Fruit fly (Drosophila melanogaster) whole organism, prepupa: ENCODE results near the gene ng2.
"Not testable (repeated sequence)": the region's sequence is repeated elsewhere in the genome, so short reads cannot be mapped to it uniquely, and the experiment has no call there.

ENCODE experiments used
- CG10669 ChIP-seq: fragments of 200-800 bp; sonication (Bioruptor generic); optimal IDR thresholded peaks from 3 replicates; lab custom pipeline; 2018; ENCODE audit warnings: missing biosample characterization, mild to moderate bottlenecking, missing genetic modification characterization, moderate library complexity
- CG11294 ChIP-seq: fragments of 200-800 bp; sonication (Bioruptor generic); IDR thresholded peaks from 2 replicates; pipeline ENCODE4 v1.3.6; 2022; ENCODE audit warnings: missing biosample characterization, missing genetic modification characterization
- CG11762 ChIP-seq: fragments of 200-800 bp; sonication (Bioruptor generic); optimal IDR thresholded peaks from 3 replicates; lab custom pipeline; 2016; ENCODE audit warnings: missing biosample characterization, missing genetic modification characterization; ENCODE audit not compliant: insufficient read depth
- CG11902 ChIP-seq: fragments of 200-800 bp; sonication (Bioruptor generic); optimal IDR thresholded peaks from 3 replicates; lab custom pipeline; 2016; ENCODE audit warnings: missing biosample characterization, missing genetic modification characterization
- CG15336 ChIP-seq: fragments of 200-800 bp; sonication (Bioruptor generic); IDR thresholded peaks from 2 replicates; pipeline ENCODE4 v1.3.6; 2022; ENCODE audit warnings: missing biosample characterization, missing genetic modification characterization
- CG1621 ChIP-seq: fragments of 200-800 bp; sonication (Bioruptor generic); optimal IDR thresholded peaks from 3 replicates; lab custom pipeline; 2018; ENCODE audit warnings: missing biosample characterization, mild to moderate bottlenecking, missing genetic modification characterization
- CG3032 ChIP-seq: fragments of 200-800 bp; optimal IDR thresholded peaks from 2 replicates; lab custom pipeline; 2019; ENCODE audit warnings: missing biosample characterization, mild to moderate bottlenecking, missing genetic modification characterization, moderate library complexity
- CG31627 ChIP-seq: fragments of 200-800 bp; sonication (Bioruptor generic); optimal IDR thresholded peaks from 3 replicates; lab custom pipeline; 2016; ENCODE audit warnings: missing biosample characterization, missing genetic modification characterization
- CG32006 ChIP-seq: fragments of 200-800 bp; sonication (Bioruptor generic); optimal IDR thresholded peaks from 3 replicates; lab custom pipeline; 2017; ENCODE audit warnings: missing biosample characterization, mild to moderate bottlenecking, missing genetic modification characterization
- CG34406 ChIP-seq: fragments of 200-800 bp; sonication (Bioruptor generic); optimal IDR thresholded peaks from 3 replicates; lab custom pipeline; 2016; ENCODE audit warnings: missing biosample characterization, missing genetic modification characterization
- CG3919 ChIP-seq: fragments of 200-800 bp; sonication (Bioruptor generic); optimal IDR thresholded peaks from 3 replicates; lab custom pipeline; 2016; ENCODE audit warnings: missing biosample characterization, missing genetic modification characterization
- CG4318 ChIP-seq: fragments of 200-800 bp; sonication (Bioruptor generic); optimal IDR thresholded peaks from 3 replicates; lab custom pipeline; 2017; ENCODE audit warnings: missing biosample characterization, mild to moderate bottlenecking, missing genetic modification characterization
- CG6163 ChIP-seq: fragments of 200-800 bp; sonication (Bioruptor generic); IDR thresholded peaks from 3 replicates; pipeline ENCODE4 v1.3.6; 2022; ENCODE audit warnings: missing biosample characterization, missing genetic modification characterization
- CG6276 ChIP-seq: fragments of 200-800 bp; sonication (Bioruptor generic); optimal IDR thresholded peaks from 2 replicates; lab custom pipeline; 2017; ENCODE audit warnings: missing biosample characterization, mild to moderate bottlenecking, missing genetic modification characterization
- CG6792 ChIP-seq: fragments of 200-800 bp; sonication (Bioruptor generic); optimal IDR thresholded peaks from 3 replicates; lab custom pipeline; 2016; ENCODE audit warnings: missing biosample characterization, missing genetic modification characterization
- CG6808 ChIP-seq: fragments of 200-800 bp; sonication (Bioruptor generic); optimal IDR thresholded peaks from 3 replicates; lab custom pipeline; 2017; ENCODE audit warnings: missing biosample characterization, missing genetic modification characterization, mild to moderate bottlenecking, moderate library complexity, missing genetic modification reagents
- CG6854 ChIP-seq: fragments of 200-800 bp; sonication (Bioruptor generic); optimal IDR thresholded peaks from 2 replicates; lab custom pipeline; 2017; ENCODE audit warnings: missing biosample characterization, mild to moderate bottlenecking, missing genetic modification characterization
- CG7368 ChIP-seq: fragments of 200-800 bp; sonication (Bioruptor generic); optimal IDR thresholded peaks from 3 replicates; lab custom pipeline; 2016; ENCODE audit warnings: missing biosample characterization, missing genetic modification characterization
- CG8119 ChIP-seq: fragments of 200-800 bp; sonication (Bioruptor generic); IDR thresholded peaks from 3 replicates; pipeline ENCODE4 v1.3.6; 2022; ENCODE audit warnings: missing biosample characterization, missing genetic modification characterization
- CG8319 ChIP-seq: fragments of 200-800 bp; sonication (Bioruptor generic); optimal IDR thresholded peaks from 3 replicates; lab custom pipeline; 2016; ENCODE audit warnings: missing biosample characterization, missing genetic modification characterization
- CG8632 ChIP-seq: fragments of 200-800 bp; sonication (Bioruptor generic); optimal IDR thresholded peaks from 3 replicates; lab custom pipeline; 2016; ENCODE audit warnings: missing biosample characterization, missing genetic modification characterization
- CG9139 ChIP-seq: fragments of 200-800 bp; sonication (Bioruptor generic); optimal IDR thresholded peaks from 3 replicates; lab custom pipeline; 2017; ENCODE audit warnings: missing biosample characterization, mild to moderate bottlenecking, missing genetic modification characterization
- Eip75B ChIP-seq: fragments of 200-800 bp; sonication (Bioruptor generic); optimal IDR thresholded peaks from 3 replicates; lab custom pipeline; 2016; ENCODE audit warnings: missing biosample characterization, missing genetic modification characterization
- Eip78C ChIP-seq: fragments of 200-800 bp; sonication (Bioruptor generic); peaks from one replicate; lab custom pipeline; 2016; ENCODE audit warnings: missing biosample characterization, missing genetic modification characterization
- Eip93F ChIP-seq: fragments of 200-800 bp; sonication (Bioruptor generic); optimal IDR thresholded peaks from 2 replicates; lab custom pipeline; 2016; ENCODE audit warnings: missing biosample characterization, mild to moderate bottlenecking, missing genetic modification characterization
- Ets21C ChIP-seq: fragments of 200-800 bp; sonication (Bioruptor generic); optimal IDR thresholded peaks from 3 replicates; lab custom pipeline; 2016; ENCODE audit warnings: missing biosample characterization, missing genetic modification characterization
- Ets96B ChIP-seq: fragments of 200-800 bp; optimal IDR thresholded peaks from 2 replicates; lab custom pipeline; 2019; ENCODE audit warnings: missing biosample characterization, mild to moderate bottlenecking, missing genetic modification characterization, moderate library complexity
- Gug ChIP-seq: fragments of 200-800 bp; sonication (Bioruptor generic); IDR thresholded peaks from 2 replicates; pipeline ENCODE4 v1.3.6; 2022; ENCODE audit warnings: missing biosample characterization, missing genetic modification characterization
- Hr38 ChIP-seq: sonication (Bioruptor generic); optimal IDR thresholded peaks from 2 replicates; lab custom pipeline; 2016; ENCODE audit warnings: missing biosample characterization, missing genetic modification characterization
- Hr4 ChIP-seq: fragments of 200-800 bp; sonication (Bioruptor generic); optimal IDR thresholded peaks from 3 replicates; lab custom pipeline; 2016; ENCODE audit warnings: missing biosample characterization, missing genetic modification characterization
- Lpt ChIP-seq: fragments of 200-800 bp; sonication (Bioruptor generic); optimal IDR thresholded peaks from 3 replicates; lab custom pipeline; 2016; ENCODE audit warnings: missing biosample characterization, missing genetic modification characterization
- Met ChIP-seq: fragments of 200-800 bp; sonication (Bioruptor generic); optimal IDR thresholded peaks from 3 replicates; lab custom pipeline; 2016; ENCODE audit warnings: missing biosample characterization, missing genetic modification characterization
- OdsH ChIP-seq: fragments of 200-800 bp; sonication (Bioruptor generic); optimal IDR thresholded peaks from 3 replicates; lab custom pipeline; 2016; ENCODE audit warnings: missing biosample characterization, missing genetic modification characterization
- Sox14 ChIP-seq: fragments of 200-800 bp; sonication (Bioruptor generic); optimal IDR thresholded peaks from 3 replicates; lab custom pipeline; 2016; ENCODE audit warnings: missing biosample characterization, missing genetic modification characterization
- Sox15 ChIP-seq: fragments of 200-800 bp; sonication (Bioruptor generic); optimal IDR thresholded peaks from 3 replicates; lab custom pipeline; 2016; ENCODE audit warnings: missing biosample characterization, missing genetic modification characterization
- achi ChIP-seq: fragments of 200-800 bp; sonication (Bioruptor generic); optimal IDR thresholded peaks from 3 replicates; lab custom pipeline; 2016; ENCODE audit warnings: missing biosample characterization, missing genetic modification characterization
- cyc ChIP-seq: fragments of 200-800 bp; sonication (Bioruptor generic); optimal IDR thresholded peaks from 3 replicates; lab custom pipeline; 2016; ENCODE audit warnings: missing biosample characterization, missing genetic modification characterization
- dac ChIP-seq: fragments of 200-800 bp; sonication (Bioruptor generic); optimal IDR thresholded peaks from 2 replicates; lab custom pipeline; 2017; ENCODE audit warnings: missing biosample characterization, mild to moderate bottlenecking, missing genetic modification characterization
- dsx ChIP-seq: fragments of 200-800 bp; optimal IDR thresholded peaks from 3 replicates; lab custom pipeline; 2019; ENCODE audit warnings: missing biosample characterization, mild to moderate bottlenecking, missing genetic modification characterization, moderate library complexity; ENCODE audit not compliant: poor library complexity, severe bottlenecking
- esn ChIP-seq: fragments of 200-800 bp; sonication (Bioruptor generic); optimal IDR thresholded peaks from 2 replicates; lab custom pipeline; 2016; ENCODE audit warnings: missing biosample characterization, mild to moderate bottlenecking, missing genetic modification characterization, moderate library complexity
- fd85E ChIP-seq: fragments of 200-800 bp; sonication (Bioruptor generic); optimal IDR thresholded peaks from 3 replicates; lab custom pipeline; 2016; ENCODE audit warnings: missing biosample characterization, missing genetic modification characterization
- fkh ChIP-seq: fragments of 200-800 bp; sonication (Bioruptor generic); optimal IDR thresholded peaks from 3 replicates; lab custom pipeline; 2017; ENCODE audit warnings: missing biosample characterization, mild to moderate bottlenecking, missing genetic modification characterization, moderate library complexity
- lz ChIP-seq: fragments of 200-800 bp; sonication (Bioruptor generic); optimal IDR thresholded peaks from 3 replicates; lab custom pipeline; 2016; ENCODE audit warnings: missing biosample characterization, missing genetic modification characterization
- pdm3 ChIP-seq: fragments of 200-800 bp; sonication (Bioruptor generic); optimal IDR thresholded peaks from 3 replicates; lab custom pipeline; 2016; ENCODE audit warnings: missing biosample characterization, missing genetic modification characterization
- salr ChIP-seq, 2 experiments: fragments of 200-800 bp; sonication (Bioruptor generic); optimal IDR thresholded peaks; 3 replicates each; lab custom pipeline; 2016 to 2018; ENCODE audit warnings: missing biosample characterization in 2 of 2, missing genetic modification characterization in 2 of 2, mild to moderate bottlenecking in 1 of 2
- svp ChIP-seq: fragments of 200-800 bp; sonication (Bioruptor generic); peaks from one replicate; lab custom pipeline; 2016; ENCODE audit warnings: missing biosample characterization, missing genetic modification characterization
- topi ChIP-seq: fragments of 200-800 bp; sonication (Bioruptor generic); optimal IDR thresholded peaks from 3 replicates; lab custom pipeline; 2016; ENCODE audit warnings: missing biosample characterization, missing genetic modification characterization
- vri ChIP-seq: fragments of 200-800 bp; sonication (Bioruptor generic); optimal IDR thresholded peaks from 3 replicates; lab custom pipeline; 2016; ENCODE audit warnings: missing biosample characterization, mild to moderate bottlenecking, missing genetic modification characterization

Gene ng2

DNA sequence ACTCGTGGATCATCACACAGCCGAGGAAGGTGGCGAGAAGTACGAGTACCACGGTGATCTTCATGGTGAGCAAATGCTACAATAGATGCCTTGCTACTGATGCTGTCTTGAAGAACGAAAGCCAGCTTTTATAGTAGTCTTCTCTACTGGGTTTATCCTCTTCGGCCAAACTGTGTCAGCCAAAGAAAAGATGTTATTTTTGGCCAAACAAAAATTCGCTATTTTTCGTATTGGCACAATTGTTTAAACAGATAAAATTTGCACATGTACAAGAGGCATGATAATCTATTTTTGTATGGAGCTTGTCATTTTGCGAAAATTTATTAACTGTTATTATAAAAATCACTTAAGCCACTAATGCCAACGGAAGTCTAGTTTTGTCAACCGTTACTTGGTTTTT is at the start of gene ng2:
TSS of gene ng2 (minus strand) at position 101 of the 400 bp plus-strand sequence.
- not testable (repeated sequence) for TF ChIP-seq CG10669 (GFP tag; lab: Kevin White, UChicago); dac; Gug (GFP tag; lab: Robert Waterston, UW)
- TF ChIP-seq, all 60 proteins: peak for 0; not testable (repeated sequence) for 60

DNA sequence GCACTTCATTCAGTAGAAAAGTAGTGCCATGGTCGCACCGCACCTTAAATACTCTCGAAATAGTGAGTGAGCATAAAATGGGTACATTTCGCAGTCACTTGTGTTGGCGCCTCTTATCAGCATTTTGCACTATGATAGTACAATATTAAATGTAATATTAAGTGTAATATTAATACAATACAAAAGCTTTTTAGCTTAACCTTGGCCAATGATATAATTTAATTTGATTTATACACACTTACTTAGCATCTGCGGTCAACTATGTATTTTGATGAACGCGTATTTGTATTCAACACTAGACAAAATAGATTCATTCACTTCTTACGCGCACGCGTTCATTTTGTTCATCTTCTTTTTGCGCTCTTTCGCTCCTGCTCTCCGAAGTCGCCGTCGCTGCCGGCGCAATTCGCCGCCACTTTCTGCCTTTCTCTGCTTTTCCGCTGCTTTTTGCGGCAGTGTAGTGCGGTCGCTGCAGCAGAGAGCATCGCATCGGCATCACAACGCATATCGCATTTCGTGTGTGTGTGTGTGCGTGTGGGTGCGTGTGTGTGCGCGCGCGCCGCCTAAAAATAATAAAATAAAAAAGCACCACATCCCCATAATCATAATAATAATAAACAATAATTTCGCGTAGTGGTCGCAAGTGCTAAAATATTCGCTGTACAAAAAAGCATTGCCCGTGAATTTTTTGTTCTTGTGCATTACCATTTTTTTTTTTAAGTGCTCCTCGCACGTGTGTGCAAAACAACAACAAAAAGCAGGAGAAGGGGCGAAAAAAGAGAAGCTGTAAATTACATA is 48.7 kb upstream of the ng2 start:
- TF ChIP-seq OdsH (GFP tag; lab: Kevin White, UChicago) (peak; percentile 39), salr (GFP tag; optimal IDR thresholded peaks at IDR 0.05; lab: Kevin White, UChicago) (peak; percentile 31 to 50), Hr38 (GFP tag; lab: Kevin White, UChicago) (no peak), lz (GFP tag; lab: Kevin White, UChicago) (peak; percentile 63), CG34406 (GFP tag; lab: Kevin White, UChicago) (peak; percentile 45), pdm3 (GFP tag; lab: Kevin White, UChicago) (peak; percentile 69), fd85E (GFP tag; lab: Kevin White, UChicago) (no peak), CG6792 (GFP tag; lab: Kevin White, UChicago) (peak; percentile 30), CG6163 (GFP tag; lab: Robert Waterston, UW) (peak; percentile 78), CG8319 (GFP tag; lab: Kevin White, UChicago) (peak; percentile 49), achi (peak; percentile 58), Lpt (peak; percentile 26), CG32006 (peak; percentile 74), CG4318 (peak; percentile 54), Sox14 (GFP tag; lab: Kevin White, UChicago) (peak; percentile 69), CG3919 (peak; percentile 57), Gug (GFP tag; lab: Robert Waterston, UW) (peak; percentile 39; the same call in 1 of the 2 replicates), CG11294 (GFP tag; lab: Robert Waterston, UW) (peak; percentile 23; the same call in 1 of the 2 replicates), CG8632 (GFP tag; lab: Kevin White, UChicago) (peak; percentile 35), Met (peak; percentile 60), Sox15 (GFP tag; lab: Kevin White, UChicago) (no peak), CG31627 (GFP tag; lab: Kevin White, UChicago) (peak; percentile 39), CG1621 (tag; lab: Kevin White, UChicago) (peak; percentile 37), Eip75B (peak; percentile 65), Eip93F (GFP tag; lab: Kevin White, UChicago) (no peak), svp (peak; percentile 75), CG3032 (tag; lab: Kevin White, UChicago) (peak; percentile 32), CG15336 (GFP tag; lab: Robert Waterston, UW) (peak; percentile 66), cyc (peak; percentile 39), Ets21C (GFP tag; lab: Kevin White, UChicago) (peak; percentile 4), dsx (GFP tag; lab: Kevin White, UChicago) (peak; percentile 32), CG6854 (GFP tag; lab: Kevin White, UChicago) (no peak), CG7368 (peak; percentile 51), Hr4 (GFP tag; lab: Kevin White, UChicago) (peak; percentile 51), Ets96B (tag; lab: Kevin White, UChicago) (peak; percentile 39), dac (peak; percentile 25), CG6276 (peak; percentile 49), Eip78C (GFP tag; lab: Kevin White, UChicago) (peak; percentile 81), esn (peak; percentile 51), vri (GFP tag; lab: Kevin White, UChicago) (peak; percentile 32), CG9139 (peak; percentile 11), CG11902 (GFP tag; lab: Kevin White, UChicago) (no peak), CG10669 (GFP tag; lab: Kevin White, UChicago) (peak; percentile 41), CG6808 (peak; percentile 2), fkh (GFP tag; lab: Kevin White, UChicago) (peak; percentile 49), CG8119 (peak; percentile 54; the same call in 2 of the 3 replicates), topi (GFP tag; lab: Kevin White, UChicago) (peak; percentile 66), CG11762 (GFP tag; lab: Kevin White, UChicago) (peak; percentile 8)
